Worm (Caenorhabditis elegans): ENCODE results near the gene act-1.

Gene act-1

ce11 chrV:11080345-11081102 lies at the start of gene act-1:
Gene act-1, plus strand, starts transcription at chrV:11081052.
- TF ChIP-seq dao-5 (tag; optimal IDR thresholded peaks at IDR 0.05) (no peak), him-1 (tag; optimal IDR thresholded peaks at IDR 0.05) (no peak), W03F9.2 (tag; optimal IDR thresholded peaks at IDR 0.05) (no peak)

- TF ChIP-seq him-1 (tag; optimal IDR thresholded peaks at IDR 0.05): no peak
- TF ChIP-seq W03F9.2 (tag; optimal IDR thresholded peaks at IDR 0.05): no peak
- no peak for TF ChIP-seq dao-5 (tag; optimal IDR thresholded peaks at IDR 0.05)
Measured at ce11 chrV:11033241-11033640, 47.6 kb upstream of the act-1 start.

ce11 chrV:11034748-11035147 lies 46.1 kb upstream of the act-1 start, which contains the start of gene pptr-2:
Gene pptr-2, minus strand, starts transcription at chrV:11034931.
- no peak for TF ChIP-seq him-1 (tag; optimal IDR thresholded peaks at IDR 0.05)
- TF ChIP-seq dao-5 (tag; optimal IDR thresholded peaks at IDR 0.05): no peak
- no peak for TF ChIP-seq W03F9.2 (tag; optimal IDR thresholded peaks at IDR 0.05)

ce11 chrV:11039379-11039954 lies 41.4 kb upstream of the act-1 start, which contains the start of gene pak-2:
Gene pak-2, minus strand, starts transcription at chrV:11039429.
- peak; percentile 52 for TF ChIP-seq W03F9.2 (tag; optimal IDR thresholded peaks at IDR 0.05)
- no peak for TF ChIP-seq dao-5 (tag; optimal IDR thresholded peaks at IDR 0.05)
- TF ChIP-seq him-1 (tag; optimal IDR thresholded peaks at IDR 0.05): peak; percentile 55

ce11 chrV:11040020-11040419 lies 40.8 kb upstream of the act-1 start, which contains the start of gene C45B11.9:
Gene C45B11.9, plus strand, starts transcription at chrV:11040320.
- TF ChIP-seq dao-5 (tag; optimal IDR thresholded peaks at IDR 0.05) (no peak), him-1 (tag; optimal IDR thresholded peaks at IDR 0.05) (no peak), W03F9.2 (tag; optimal IDR thresholded peaks at IDR 0.05) (no peak)

- TF ChIP-seq dao-5 (tag; optimal IDR thresholded peaks at IDR 0.05) (no peak), him-1 (tag; optimal IDR thresholded peaks at IDR 0.05) (no peak), W03F9.2 (tag; optimal IDR thresholded peaks at IDR 0.05) (no peak)
Measured at ce11 chrV:11040473-11040872, 40.4 kb upstream of the act-1 start, which contains the start of gene C45B11.8. Gene C45B11.8, plus strand, starts transcription at chrV:11040773.

- TF ChIP-seq him-1 (tag; optimal IDR thresholded peaks at IDR 0.05) (no peak), W03F9.2 (tag; optimal IDR thresholded peaks at IDR 0.05) (no peak)
Measured at ce11 chrV:11041499-11041898, 39.4 kb upstream of the act-1 start, which contains the start of gene C45B11.5. Gene C45B11.5, plus strand, starts transcription at chrV:11041799.

ce11 chrV:11042538-11042937 lies 38.3 kb upstream of the act-1 start, which contains the start of gene C45B11.2:
Gene C45B11.2, plus strand, starts transcription at chrV:11042710.
- TF ChIP-seq him-1 (tag; optimal IDR thresholded peaks at IDR 0.05): no peak
- no peak for TF ChIP-seq W03F9.2 (tag; optimal IDR thresholded peaks at IDR 0.05)
- no peak for TF ChIP-seq dao-5 (tag; optimal IDR thresholded peaks at IDR 0.05)

ce11 chrV:11043767-11044166 lies 37.1 kb upstream of the act-1 start, which contains the start of gene C45B11.6:
Gene C45B11.6, plus strand, starts transcription at chrV:11044067.
- TF ChIP-seq W03F9.2 (tag; optimal IDR thresholded peaks at IDR 0.05) (no peak), dao-5 (tag; optimal IDR thresholded peaks at IDR 0.05) (no peak), him-1 (tag; optimal IDR thresholded peaks at IDR 0.05) (no peak)

- TF ChIP-seq him-1 (tag; optimal IDR thresholded peaks at IDR 0.05) (no peak), W03F9.2 (tag; optimal IDR thresholded peaks at IDR 0.05) (no peak), dao-5 (tag; optimal IDR thresholded peaks at IDR 0.05) (no peak)
Measured at ce11 chrV:11046730-11047129, 34.1 kb upstream of the act-1 start, which contains the start of gene dhs-18. Gene dhs-18, minus strand, starts transcription at chrV:11046833.

ce11 chrV:11048678-11049077 lies 32.2 kb upstream of the act-1 start, which contains the start of gene srh-74:
Gene srh-74, minus strand, starts transcription at chrV:11048778.
- no peak for TF ChIP-seq dao-5 (tag; optimal IDR thresholded peaks at IDR 0.05)

ce11 chrV:11051921-11052320 lies 28.9 kb upstream of the act-1 start, which contains the start of gene T04C12.33:
Gene T04C12.33, plus strand, starts transcription at chrV:11052221.
- TF ChIP-seq him-1 (tag; optimal IDR thresholded peaks at IDR 0.05): no peak
- TF ChIP-seq W03F9.2 (tag; optimal IDR thresholded peaks at IDR 0.05): no peak
- no peak for TF ChIP-seq dao-5 (tag; optimal IDR thresholded peaks at IDR 0.05)

- TF ChIP-seq dao-5 (tag; optimal IDR thresholded peaks at IDR 0.05): no peak
- TF ChIP-seq him-1 (tag; optimal IDR thresholded peaks at IDR 0.05): no peak
- TF ChIP-seq W03F9.2 (tag; optimal IDR thresholded peaks at IDR 0.05): no peak
Measured at ce11 chrV:11053827-11054226, 27.0 kb upstream of the act-1 start, which contains the start of gene T04C12.7. Gene T04C12.7, plus strand, starts transcription at chrV:11054127.

- TF ChIP-seq W03F9.2 (tag; optimal IDR thresholded peaks at IDR 0.05) (no peak), him-1 (tag; optimal IDR thresholded peaks at IDR 0.05) (no peak), dao-5 (tag; optimal IDR thresholded peaks at IDR 0.05) (no peak)
Measured at ce11 chrV:11056484-11056883, 24.4 kb upstream of the act-1 start.

Measured in whole organism, L4/young adult.